Fruit fly (Drosophila melanogaster) S2 (cell line): ENCODE data around the gene GABA-B-R3.

Experiments
- CG8478 ChIP-seq: fragments of >200 bp; optimal IDR thresholded peaks from 2 replicates; lab custom pipeline; 2018
- CTCF ChIP-seq, 2 experiments: fragments of >200 bp; optimal IDR thresholded peaks; 2 replicates each; lab custom pipeline; 2018

dm6 chr2L:740031-740430 is 9.7 kb upstream of the GABA-B-R3 start:
- TF ChIP-seq CTCF (optimal IDR thresholded peaks at IDR 0.05; lab: Kevin White, UChicago) (peak; percentile 96 to 98), CG8478 (lab: Kevin White, UChicago) (no peak)
